Worm (Caenorhabditis elegans) whole organism, mixed stage, embryonic: Measurements from ENCODE around the gene B0416.10.

ENCODE experiments used
- ces-1 ChIP-seq: fragments of 150-350 bp; optimal IDR thresholded peaks from 2 replicates; lab custom pipeline; 2014; ENCODE audit warnings: missing biosample characterization, missing genetic modification reagents, missing genetic modification characterization
- elt-3 ChIP-seq: fragments of 150-350 bp; optimal IDR thresholded peaks from 2 replicates; lab custom pipeline; 2014; ENCODE audit warnings: missing biosample characterization, missing genetic modification characterization
- lin-13 ChIP-seq: fragments of 150-350 bp; optimal IDR thresholded peaks from 2 replicates; lab custom pipeline; 2014; ENCODE audit warnings: missing biosample characterization, missing genetic modification characterization
- mab-5 ChIP-seq: fragments of 150-350 bp; optimal IDR thresholded peaks from 2 replicates; lab custom pipeline; 2014; ENCODE audit warnings: missing biosample characterization, missing genetic modification characterization
- nhr-76 ChIP-seq: sonication (generic microtip); optimal IDR thresholded peaks from 2 replicates; lab custom pipeline; 2017; ENCODE audit warnings: missing biosample characterization, missing genetic modification characterization
- pha-4 ChIP-seq: fragments of 150-350 bp; optimal IDR thresholded peaks from 2 replicates; lab custom pipeline; 2018; ENCODE audit warnings: missing biosample characterization, missing genetic modification reagents, missing genetic modification characterization
- snpc-4 ChIP-seq: fragments of 150-350 bp; optimal IDR thresholded peaks from 2 replicates; lab custom pipeline; 2014; ENCODE audit warnings: missing biosample characterization, missing genetic modification characterization
- unc-62 ChIP-seq: fragments of 150-350 bp; optimal IDR thresholded peaks from 2 replicates; lab custom pipeline; 2014; ENCODE audit warnings: missing biosample characterization, missing genetic modification reagents, missing genetic modification characterization
- zip-8 ChIP-seq: fragments of 150-350 bp; optimal IDR thresholded peaks from 2 replicates; lab custom pipeline; 2014; ENCODE audit warnings: missing biosample characterization, missing genetic modification characterization

DNA sequence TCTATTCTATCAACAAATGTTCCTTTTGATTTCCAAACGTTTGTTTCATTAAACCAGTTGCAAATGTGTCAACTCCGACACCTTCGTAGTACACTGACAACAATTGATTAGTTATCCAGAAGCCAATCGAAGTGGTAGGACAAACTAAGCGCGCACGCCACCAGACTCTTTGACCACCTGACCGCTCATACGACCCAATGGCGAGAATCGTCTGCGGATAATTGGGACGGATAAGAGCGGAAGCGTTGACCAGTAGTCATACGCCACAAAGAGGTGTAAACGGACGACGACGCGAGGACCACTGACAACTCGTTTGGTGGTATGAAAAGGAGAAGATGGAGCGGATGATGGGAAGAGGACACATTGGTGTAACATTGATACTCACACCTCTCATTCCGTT, 25.9 kb upstream of the B0416.10 start:
- TF ChIP-seq mab-5 (tag; lab: Kevin White, UChicago) (no peak), lin-13 (tag; lab: Kevin White, UChicago) (no peak), nhr-76 (no peak), zip-8 (tag; lab: Kevin White, UChicago) (no peak), unc-62 (GFP tag; lab: Kevin White, UChicago) (peak; percentile 48), ces-1 (GFP tag; lab: Kevin White, UChicago) (no peak), snpc-4 (tag; lab: Kevin White, UChicago) (no peak), elt-3 (tag; lab: Kevin White, UChicago) (no peak), pha-4 (tag; lab: Kevin White, UChicago) (no peak)
